Fruit fly (Drosophila melanogaster) whole organism, embryonic: ENCODE results near the gene CG33796.

ENCODE experiments used
- Ada2b ChIP-seq: fragments of 200-800 bp; sonication (Bioruptor generic); IDR thresholded peaks from 2 replicates; pipeline ENCODE4 v1.3.6; 2022; ENCODE audit warnings: missing biosample characterization, missing genetic modification characterization
- CG13424 ChIP-seq: fragments of 200-800 bp; sonication (Bioruptor generic); optimal IDR thresholded peaks from 2 replicates; lab custom pipeline; 2019; ENCODE audit warnings: missing biosample characterization, mild to moderate bottlenecking, missing genetic modification characterization, moderate library complexity
- CG14441 ChIP-seq: fragments of 200-800 bp; sonication (Bioruptor generic); IDR thresholded peaks from 2 replicates; pipeline ENCODE4 v1.3.6; 2022; ENCODE audit warnings: missing biosample characterization, missing genetic modification characterization
- CG17328 ChIP-seq: fragments of 200-800 bp; sonication (Bioruptor generic); IDR thresholded peaks from 2 replicates; pipeline ENCODE4 v1.3.6; 2022; ENCODE audit warnings: missing biosample characterization, missing genetic modification characterization
- CG18262 ChIP-seq: fragments of 200-800 bp; optimal IDR thresholded peaks from 3 replicates; lab custom pipeline; 2019; ENCODE audit warnings: missing biosample characterization, mild to moderate bottlenecking, missing genetic modification characterization, moderate library complexity
- CG2116 ChIP-seq: fragments of 200-800 bp; sonication (Bioruptor generic); optimal IDR thresholded peaks from 3 replicates; lab custom pipeline; 2018; ENCODE audit warnings: missing biosample characterization, mild to moderate bottlenecking, missing genetic modification characterization
- CG2199 ChIP-seq: fragments of 200-800 bp; sonication (Bioruptor generic); IDR thresholded peaks from 3 replicates; pipeline ENCODE4 v1.3.6; 2022; ENCODE audit warnings: missing biosample characterization, missing genetic modification characterization
- CG30403 ChIP-seq: fragments of 200-800 bp; sonication (Bioruptor generic); optimal IDR thresholded peaks from 3 replicates; lab custom pipeline; 2016; ENCODE audit warnings: missing biosample characterization, missing genetic modification characterization
- CG33557 ChIP-seq: fragments of 200-800 bp; sonication (Bioruptor generic); optimal IDR thresholded peaks from 2 replicates; lab custom pipeline; 2019; ENCODE audit warnings: missing biosample characterization, mild to moderate bottlenecking, missing genetic modification characterization, moderate library complexity
- CG3995 ChIP-seq: fragments of 200-800 bp; sonication (Bioruptor generic); optimal IDR thresholded peaks from 3 replicates; lab custom pipeline; 2016; ENCODE audit warnings: missing biosample characterization, missing genetic modification characterization
- CG8388 ChIP-seq: fragments of 200-800 bp; sonication (Bioruptor generic); optimal IDR thresholded peaks from 2 replicates; lab custom pipeline; 2019; ENCODE audit warnings: missing biosample characterization, mild to moderate bottlenecking, missing genetic modification characterization, moderate library complexity
- Camta ChIP-seq: fragments of 200-800 bp; sonication (Bioruptor generic); optimal IDR thresholded peaks from 2 replicates; lab custom pipeline; 2016; ENCODE audit warnings: missing biosample characterization, missing genetic modification characterization
- D19B ChIP-seq: fragments of 200-800 bp; sonication (Bioruptor generic); optimal IDR thresholded peaks from 2 replicates; lab custom pipeline; 2017; ENCODE audit warnings: missing biosample characterization, mild to moderate bottlenecking, missing genetic modification characterization
- Dll ChIP-seq: fragments of 200-800 bp; sonication (Bioruptor generic); IDR thresholded peaks from 4 replicates; pipeline ENCODE4 v1.3.6; 2022; ENCODE audit warnings: missing biosample characterization, missing genetic modification characterization; ENCODE audit not compliant: partially characterized antibody
- Elba2 ChIP-seq: fragments of 200-800 bp; sonication (Bioruptor generic); optimal IDR thresholded peaks from 3 replicates; lab custom pipeline; 2016; ENCODE audit warnings: missing biosample characterization, missing genetic modification characterization
- Ets65A ChIP-seq: fragments of 200-800 bp; sonication (Bioruptor generic); peaks from one replicate; lab custom pipeline; 2016; ENCODE audit warnings: missing biosample characterization, missing genetic modification characterization
- Hr78 ChIP-seq, 2 experiments: fragments of 200-800 bp in 1 of 2; fragments of >200 bp in 1 of 2; sonication (Bioruptor generic) in 1 of 2; optimal IDR thresholded peaks; 2 replicates each; lab custom pipeline; 2017 to 2019; ENCODE audit warnings: missing biosample characterization in 2 of 2, missing genetic modification characterization in 2 of 2, mild to moderate bottlenecking in 1 of 2, moderate library complexity in 1 of 2
- Med ChIP-seq: fragments of 200-800 bp; sonication (Bioruptor generic); peaks from one replicate; lab custom pipeline; 2016; ENCODE audit warnings: missing biosample characterization, missing genetic modification characterization, mild to moderate bottlenecking, inconsistent platforms, moderate library complexity
- Mrtf ChIP-seq: fragments of 200-800 bp; sonication (Bioruptor generic); IDR thresholded peaks from 3 replicates; pipeline ENCODE4 v1.3.6; 2022; ENCODE audit warnings: missing biosample characterization, missing genetic modification characterization
- Pdp1 ChIP-seq, 2 experiments: fragments of 200-800 bp; sonication (Bioruptor generic); optimal IDR thresholded peaks; 3 replicates each; lab custom pipeline; 2016; ENCODE audit warnings: missing biosample characterization in 2 of 2, missing genetic modification characterization in 2 of 2, mild to moderate bottlenecking in 1 of 2, moderate library complexity in 1 of 2
- Ssrp ChIP-seq: fragments of 200-800 bp; sonication (Bioruptor generic); optimal IDR thresholded peaks from 2 replicates; lab custom pipeline; 2018; ENCODE audit warnings: missing biosample characterization, mild to moderate bottlenecking, missing genetic modification characterization, moderate library complexity
- YL-1 ChIP-seq: fragments of 200-800 bp; sonication (Bioruptor generic); optimal IDR thresholded peaks from 3 replicates; lab custom pipeline; 2017; ENCODE audit warnings: missing biosample characterization, mild to moderate bottlenecking, missing genetic modification characterization
- ab ChIP-seq: fragments of 200-800 bp; sonication (Bioruptor generic); optimal IDR thresholded peaks from 2 replicates; lab custom pipeline; 2016; ENCODE audit warnings: missing biosample characterization, missing genetic modification characterization
- amos ChIP-seq: fragments of 200-800 bp; sonication (Bioruptor generic); IDR thresholded peaks from 2 replicates; pipeline ENCODE4 v1.3.6; 2022; ENCODE audit warnings: missing biosample characterization, missing genetic modification characterization; ENCODE audit not compliant: partially characterized antibody
- caup ChIP-seq: fragments of 200-800 bp; sonication (Bioruptor generic); optimal IDR thresholded peaks from 3 replicates; lab custom pipeline; 2017; ENCODE audit warnings: missing biosample characterization, mild to moderate bottlenecking, missing genetic modification characterization, moderate library complexity; ENCODE audit not compliant: severe bottlenecking
- chinmo ChIP-seq: fragments of 200-800 bp; sonication (Bioruptor generic); IDR thresholded peaks from 4 replicates; pipeline ENCODE4 v1.3.6; 2022; ENCODE audit warnings: missing biosample characterization, missing genetic modification characterization; ENCODE audit not compliant: partially characterized antibody
- ci ChIP-seq: fragments of 200-800 bp; sonication (Bioruptor generic); IDR thresholded peaks from 3 replicates; pipeline ENCODE4 v1.3.6; 2022; ENCODE audit warnings: missing biosample characterization, missing genetic modification characterization
- emc ChIP-seq: fragments of 200-800 bp; sonication (Bioruptor generic); optimal IDR thresholded peaks from 2 replicates; lab custom pipeline; 2016; ENCODE audit warnings: missing biosample characterization, missing genetic modification characterization
- exex ChIP-seq: fragments of 200-800 bp; sonication (Bioruptor generic); optimal IDR thresholded peaks from 4 replicates; lab custom pipeline; 2018; ENCODE audit warnings: missing biosample characterization, mild to moderate bottlenecking, missing genetic modification characterization, moderate library complexity
- grn ChIP-seq: fragments of 200-800 bp; sonication (Bioruptor generic); optimal IDR thresholded peaks from 3 replicates; lab custom pipeline; 2017; ENCODE audit warnings: missing biosample characterization, missing genetic modification characterization
- gro ChIP-seq: fragments of 200-800 bp; sonication (Bioruptor generic); optimal IDR thresholded peaks from 2 replicates; lab custom pipeline; 2016; ENCODE audit warnings: missing biosample characterization, missing genetic modification characterization
- lab ChIP-seq: fragments of 200-800 bp; sonication (Bioruptor generic); optimal IDR thresholded peaks from 3 replicates; lab custom pipeline; 2017; ENCODE audit warnings: missing biosample characterization, missing genetic modification characterization, mild to moderate bottlenecking, moderate library complexity, missing genetic modification reagents
- lbe ChIP-seq: fragments of 200-800 bp; sonication (Bioruptor generic); optimal IDR thresholded peaks from 2 replicates; lab custom pipeline; 2016; ENCODE audit warnings: missing biosample characterization, mild to moderate bottlenecking, missing genetic modification characterization
- nau ChIP-seq: fragments of 200-800 bp; sonication (Bioruptor generic); optimal IDR thresholded peaks from 3 replicates; lab custom pipeline; 2017; ENCODE audit warnings: missing biosample characterization, mild to moderate bottlenecking, missing genetic modification characterization, missing genetic modification reagents
- nom ChIP-seq: fragments of 200-800 bp; sonication (Bioruptor generic); optimal IDR thresholded peaks from 2 replicates; lab custom pipeline; 2017; ENCODE audit warnings: missing biosample characterization, missing genetic modification characterization, mild to moderate bottlenecking, moderate library complexity, missing genetic modification reagents
- pb ChIP-seq: fragments of 200-800 bp; sonication (Bioruptor generic); optimal IDR thresholded peaks from 3 replicates; lab custom pipeline; 2016; ENCODE audit warnings: missing biosample characterization, missing genetic modification characterization
- psq ChIP-seq: fragments of 200-800 bp; sonication (Bioruptor generic); optimal IDR thresholded peaks from 2 replicates; lab custom pipeline; 2017; ENCODE audit warnings: missing biosample characterization, missing genetic modification characterization
- sd ChIP-seq: fragments of 200-800 bp; sonication (Bioruptor generic); optimal IDR thresholded peaks from 3 replicates; lab custom pipeline; 2018; ENCODE audit warnings: missing biosample characterization, mild to moderate bottlenecking, missing genetic modification characterization, moderate library complexity
- sug ChIP-seq: fragments of 200-800 bp; optimal IDR thresholded peaks from 2 replicates; lab custom pipeline; 2019; ENCODE audit warnings: missing biosample characterization, mild to moderate bottlenecking, missing genetic modification characterization, moderate library complexity
- vvl ChIP-seq: fragments of 200-800 bp; sonication (Bioruptor generic); IDR thresholded peaks from 2 replicates; pipeline ENCODE4 v1.3.6; 2022; ENCODE audit warnings: missing biosample characterization, missing genetic modification characterization
- zf30C ChIP-seq: fragments of 200-800 bp; sonication (Bioruptor generic); optimal IDR thresholded peaks from 3 replicates; lab custom pipeline; 2018; ENCODE audit warnings: missing biosample characterization, mild to moderate bottlenecking, missing genetic modification characterization

The CG33796 gene

DNA sequence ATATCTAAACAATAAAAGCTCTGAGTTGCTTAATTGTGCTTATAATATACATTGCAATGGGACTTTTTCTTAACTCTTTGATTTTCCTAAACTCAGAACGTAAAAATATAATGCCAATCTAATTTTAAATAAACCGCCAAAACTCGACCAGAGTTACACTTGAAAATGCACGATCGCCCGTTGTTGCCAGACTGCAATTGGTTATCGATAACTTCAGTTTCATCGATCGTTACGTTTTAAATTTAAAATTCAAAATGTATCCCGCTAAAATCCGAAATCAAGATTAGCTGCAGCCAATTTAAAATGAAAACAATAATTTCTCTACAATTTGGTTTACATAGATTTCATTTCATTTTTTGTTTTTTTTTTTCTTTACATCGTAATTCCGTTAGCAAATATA lies 30.8 kb downstream of the CG33796 start (continued):
- TF ChIP-seq Mrtf (GFP tag; lab: Robert Waterston, UW) (no peak), CG2116 (GFP tag; lab: Kevin White, UChicago) (peak; percentile 98), Ada2b (GFP tag; lab: Robert Waterston, UW) (no peak), CG2199 (GFP tag; lab: Robert Waterston, UW) (no peak)
- TF ChIP-seq, all 482 proteins: peak for 36

dm6 chr3L:16137779-16138178 lies 32.1 kb downstream of the CG33796 start, which contains the start of gene CG5157:
TSS of gene CG5157 (minus strand) at chr3L:16137879.
- TF ChIP-seq CG8388 (GFP tag; lab: Kevin White, UChicago) (no peak), CG17328 (GFP tag; lab: Robert Waterston, UW) (no peak), vvl (GFP tag; lab: Robert Waterston, UW) (no peak), psq (GFP tag; lab: Kevin White, UChicago) (no peak), Ssrp (tag; lab: Kevin White, UChicago) (no peak), CG33557 (GFP tag; lab: Kevin White, UChicago) (no peak), gro (GFP tag; lab: Kevin White, UChicago) (no peak), YL-1 (GFP tag; lab: Kevin White, UChicago) (no peak), Dll (GFP tag; lab: Robert Waterston, UW) (no peak), ab (GFP tag; lab: Kevin White, UChicago) (no peak), zf30C (GFP tag; lab: Kevin White, UChicago) (no peak)
- TF ChIP-seq, all 482 proteins: peak for 0

DNA sequence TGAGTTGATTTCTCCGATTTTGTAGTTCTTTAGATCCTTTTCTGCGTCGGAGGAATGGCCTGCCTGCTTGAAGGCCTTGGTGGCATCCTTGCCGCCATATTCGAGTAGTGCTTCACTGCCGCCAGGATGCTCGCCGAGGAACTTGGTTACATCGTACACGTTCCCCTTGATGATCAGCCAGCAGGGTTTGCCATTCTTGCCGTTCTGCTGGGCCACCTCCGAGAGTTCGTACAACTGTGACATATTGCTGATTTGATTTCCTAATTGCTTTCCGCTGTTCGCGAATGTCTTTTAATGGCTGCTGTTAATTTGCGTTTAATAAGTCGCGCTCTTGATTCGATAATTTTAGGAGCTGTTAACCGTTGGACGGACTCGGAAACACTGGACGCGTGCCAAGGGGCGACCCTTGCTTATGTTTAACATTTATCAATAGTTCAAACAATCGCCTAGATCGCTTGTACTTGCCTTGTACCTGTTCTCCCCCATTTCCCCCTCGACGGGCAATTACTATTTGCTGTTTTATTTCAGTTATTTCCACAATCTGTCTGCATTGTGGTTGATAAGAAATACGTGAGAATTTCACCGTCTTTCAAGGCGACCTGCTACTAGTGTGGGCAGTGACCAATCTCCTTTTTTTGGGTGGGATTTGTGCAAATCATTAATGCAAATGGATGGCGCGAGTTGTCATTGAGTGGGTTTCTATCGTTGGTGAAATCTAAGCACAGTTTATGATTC lies 32.9 kb downstream of the CG33796 start:
- no peak for TF ChIP-seq emc (GFP tag; lab: Kevin White, UChicago)
- peak in 1 of 2 experiments; percentile 6 for TF ChIP-seq Hr78 (GFP tag; optimal IDR thresholded peaks at IDR 0.05; lab: Kevin White, UChicago)
- TF ChIP-seq sug (tag; lab: Kevin White, UChicago): peak; percentile 74
- 0 out of 2 replicates have a peak, but pooled peaks have one; percentile 9 for TF ChIP-seq CG14441
- no peak for TF ChIP-seq D19B (GFP tag; lab: Kevin White, UChicago)
- no peak for TF ChIP-seq CG13424 (tag; lab: Kevin White, UChicago)
- TF ChIP-seq lab (GFP tag; lab: Kevin White, UChicago): peak; percentile 23
- peak; percentile 85 for TF ChIP-seq exex
- TF ChIP-seq CG30403 (GFP tag; lab: Kevin White, UChicago): no peak
- no peak for TF ChIP-seq Pdp1 (GFP tag; optimal IDR thresholded peaks at IDR 0.05; lab: Kevin White, UChicago)
- peak; percentile 31 for TF ChIP-seq caup (GFP tag; lab: Kevin White, UChicago)
- no peak for TF ChIP-seq Camta (GFP tag; lab: Kevin White, UChicago)
- TF ChIP-seq nom: no peak
- TF ChIP-seq CG18262 (tag; lab: Kevin White, UChicago): no peak
- TF ChIP-seq pb (GFP tag; lab: Kevin White, UChicago): no peak
- peak; percentile 69 for TF ChIP-seq sd (tag; lab: Kevin White, UChicago)
- peak; percentile 88 for TF ChIP-seq Ets65A (GFP tag; lab: Kevin White, UChicago)
- no peak for TF ChIP-seq ci
- peak; percentile 33 for TF ChIP-seq grn (GFP tag; lab: Kevin White, UChicago)
- 0 out of 4 replicates have a peak, but pooled peaks have one; percentile 48 for TF ChIP-seq chinmo
- TF ChIP-seq Med (GFP tag; lab: Kevin White, UChicago): peak; percentile 77
- no peak for TF ChIP-seq Elba2 (GFP tag; lab: Kevin White, UChicago)
- peak; percentile 9 for TF ChIP-seq CG3995
- no peak for TF ChIP-seq lbe (GFP tag; lab: Kevin White, UChicago)
- TF ChIP-seq nau: no peak
- no peak for TF ChIP-seq amos (GFP tag; lab: Robert Waterston, UW)
- TF ChIP-seq, all 482 proteins: peak for 12
